Worm (Caenorhabditis elegans) whole organism, L2 larva: ENCODE measurements around the gene trm-1.
A peak's percentile ranks its signal among the peaks of the same experiment; 100 is the strongest.

Experiments used
- C34F6.9 ChIP-seq: fragments of 150-350 bp; optimal IDR thresholded peaks from 2 replicates; lab custom pipeline; 2014; ENCODE audit warnings: missing biosample characterization, missing genetic modification characterization
- F13H6.1 ChIP-seq: sonication (generic microtip); optimal IDR thresholded peaks from 2 replicates; lab custom pipeline; 2016; ENCODE audit warnings: missing genetic modification characterization, missing compliant biosample characterization
- R02D3.7 ChIP-seq: fragments of 150-350 bp; optimal IDR thresholded peaks from 2 replicates; lab custom pipeline; 2014; ENCODE audit warnings: missing biosample characterization, missing genetic modification characterization
- Y55F3AM.14 ChIP-seq: fragments of 200-800 bp; sonication (Bioruptor generic); optimal IDR thresholded peaks from 2 replicates; lab custom pipeline; 2018; ENCODE audit warnings: mild to moderate bottlenecking, missing genetic modification characterization, missing compliant biosample characterization
- ZK546.5 ChIP-seq: sonication (generic microtip); optimal IDR thresholded peaks from 2 replicates; lab custom pipeline; 2017; ENCODE audit warnings: missing biosample characterization, missing genetic modification characterization
- alr-1 ChIP-seq: fragments of 150-350 bp; optimal IDR thresholded peaks from 2 replicates; lab custom pipeline; 2014; ENCODE audit warnings: missing biosample characterization, missing genetic modification characterization
- aly-2 ChIP-seq: fragments of 150-350 bp; optimal IDR thresholded peaks from 2 replicates; lab custom pipeline; 2014; ENCODE audit warnings: missing biosample characterization, missing genetic modification characterization
- ama-1 ChIP-seq: fragments of 150-350 bp; optimal IDR thresholded peaks from 2 replicates; lab custom pipeline; 2018; ENCODE audit warnings: inconsistent platforms
- blmp-1 ChIP-seq: sonication (generic microtip); optimal IDR thresholded peaks from 2 replicates; lab custom pipeline; 2017; ENCODE audit warnings: missing genetic modification characterization, mild to moderate bottlenecking, missing compliant biosample characterization, antibody characterized with exemption, moderate library complexity; ENCODE audit not compliant: insufficient read depth
- ceh-16 ChIP-seq: fragments of 150-350 bp; optimal IDR thresholded peaks from 2 replicates; lab custom pipeline; 2014; ENCODE audit warnings: missing biosample characterization, missing genetic modification characterization
- ceh-82 ChIP-seq: fragments of 150-350 bp; optimal IDR thresholded peaks from 2 replicates; lab custom pipeline; 2014; ENCODE audit warnings: missing biosample characterization, missing genetic modification characterization
- crh-2 ChIP-seq: sonication (generic microtip); optimal IDR thresholded peaks from 2 replicates; lab custom pipeline; 2017; ENCODE audit warnings: missing biosample characterization, missing genetic modification characterization
- dmd-4 ChIP-seq: sonication (generic microtip); optimal IDR thresholded peaks from 2 replicates; lab custom pipeline; 2017; ENCODE audit warnings: missing biosample characterization, missing genetic modification characterization
- egl-27 ChIP-seq: sonication (generic microtip); optimal IDR thresholded peaks from 3 replicates; lab custom pipeline; 2017; ENCODE audit warnings: missing biosample characterization, missing genetic modification reagents, missing genetic modification characterization
- elt-1 ChIP-seq: fragments of 150-350 bp; optimal IDR thresholded peaks from 2 replicates; lab custom pipeline; 2014; ENCODE audit warnings: missing biosample characterization, missing genetic modification characterization
- elt-3 ChIP-seq: sonication (generic microtip); optimal IDR thresholded peaks from 2 replicates; lab custom pipeline; 2017; ENCODE audit warnings: missing biosample characterization, missing genetic modification characterization
- fos-1 ChIP-seq: fragments of 150-350 bp; optimal IDR thresholded peaks from 2 replicates; lab custom pipeline; 2014; ENCODE audit warnings: missing biosample characterization, missing genetic modification characterization
- gmeb-1 ChIP-seq: fragments of 150-350 bp; optimal IDR thresholded peaks from 2 replicates; lab custom pipeline; 2014; ENCODE audit warnings: missing biosample characterization, missing genetic modification characterization
- lin-11 ChIP-seq: fragments of 150-350 bp; sonication (generic microtip); optimal IDR thresholded peaks from 2 replicates; lab custom pipeline; 2014; ENCODE audit warnings: missing biosample characterization, missing genetic modification characterization, inconsistent platforms, mixed read lengths
- lin-13 ChIP-seq: fragments of 150-350 bp; optimal IDR thresholded peaks from 2 replicates; lab custom pipeline; 2014; ENCODE audit warnings: missing biosample characterization, missing genetic modification reagents, missing genetic modification characterization
- lin-39 ChIP-seq: fragments of 150-350 bp; optimal IDR thresholded peaks from 2 replicates; lab custom pipeline; 2014; ENCODE audit warnings: missing biosample characterization, missing genetic modification reagents, missing genetic modification characterization
- mab-5 ChIP-seq: fragments of 150-350 bp; optimal IDR thresholded peaks from 2 replicates; lab custom pipeline; 2014; ENCODE audit warnings: missing biosample characterization, missing genetic modification characterization
- mbf-1 ChIP-seq: sonication (generic microtip); optimal IDR thresholded peaks from 2 replicates; lab custom pipeline; 2017; ENCODE audit warnings: missing biosample characterization, missing genetic modification characterization
- mdl-1 ChIP-seq, 2 experiments: fragments of 150-350 bp in 1 of 2; sonication (generic microtip) in 1 of 2; optimal IDR thresholded peaks; 2 replicates each; lab custom pipeline; 2017; ENCODE audit warnings: missing biosample characterization in 2 of 2, missing genetic modification characterization in 2 of 2
- nhr-10 ChIP-seq: sonication (generic microtip); optimal IDR thresholded peaks from 2 replicates; lab custom pipeline; 2017; ENCODE audit warnings: missing biosample characterization, missing genetic modification characterization
- nhr-11 ChIP-seq: fragments of 150-350 bp; optimal IDR thresholded peaks from 2 replicates; lab custom pipeline; 2014; ENCODE audit warnings: missing biosample characterization, missing genetic modification characterization
- nhr-12 ChIP-seq: fragments of 150-350 bp; optimal IDR thresholded peaks from 2 replicates; lab custom pipeline; 2014; ENCODE audit warnings: missing biosample characterization, missing genetic modification characterization
- nhr-129 ChIP-seq: fragments of 150-350 bp; optimal IDR thresholded peaks from 2 replicates; lab custom pipeline; 2014; ENCODE audit warnings: missing biosample characterization, missing genetic modification characterization
- nhr-21 ChIP-seq: fragments of 150-350 bp; optimal IDR thresholded peaks from 2 replicates; lab custom pipeline; 2014; ENCODE audit warnings: missing biosample characterization, missing genetic modification characterization
- nhr-23 ChIP-seq: fragments of 150-350 bp; optimal IDR thresholded peaks from 2 replicates; lab custom pipeline; 2014; ENCODE audit warnings: missing biosample characterization, missing genetic modification reagents, missing genetic modification characterization
- nhr-237 ChIP-seq: fragments of 150-350 bp; optimal IDR thresholded peaks from 2 replicates; lab custom pipeline; 2014; ENCODE audit warnings: missing biosample characterization, missing genetic modification characterization
- nhr-25 ChIP-seq: fragments of 150-350 bp; sonication (generic microtip); optimal IDR thresholded peaks from 3 replicates; lab custom pipeline; 2014; ENCODE audit warnings: missing biosample characterization, missing genetic modification characterization
- nhr-6 ChIP-seq: fragments of 150-350 bp; optimal IDR thresholded peaks from 2 replicates; lab custom pipeline; 2014; ENCODE audit warnings: missing biosample characterization, missing genetic modification characterization
- nhr-77 ChIP-seq: fragments of 150-350 bp; optimal IDR thresholded peaks from 2 replicates; lab custom pipeline; 2014; ENCODE audit warnings: missing biosample characterization, missing genetic modification characterization
- peb-1 ChIP-seq: fragments of 150-350 bp; optimal IDR thresholded peaks from 2 replicates; lab custom pipeline; 2014; ENCODE audit warnings: missing biosample characterization, missing genetic modification characterization
- sem-4 ChIP-seq: fragments of 150-350 bp; optimal IDR thresholded peaks from 2 replicates; lab custom pipeline; 2014; ENCODE audit warnings: missing biosample characterization, missing genetic modification reagents, missing genetic modification characterization
- skn-1 ChIP-seq: sonication (generic microtip); optimal IDR thresholded peaks from 2 replicates; lab custom pipeline; 2017; ENCODE audit warnings: missing biosample characterization, missing genetic modification characterization
- sma-3 ChIP-seq: sonication (generic microtip); optimal IDR thresholded peaks from 2 replicates; lab custom pipeline; 2016; ENCODE audit warnings: missing genetic modification reagents, missing genetic modification characterization, missing compliant biosample characterization
- sma-9 ChIP-seq, 2 experiments: fragments of 150-350 bp in 1 of 2; sonication (generic microtip) in 1 of 2; optimal IDR thresholded peaks; 2 replicates each; lab custom pipeline; 2014 to 2016; ENCODE audit warnings: missing genetic modification characterization in 2 of 2, mild to moderate bottlenecking in 1 of 2, missing biosample characterization in 1 of 2, missing compliant biosample characterization in 1 of 2, missing genetic modification reagents in 1 of 2, moderate library complexity in 1 of 2
- snpc-4 ChIP-seq: fragments of 150-350 bp; optimal IDR thresholded peaks from 2 replicates; lab custom pipeline; 2014; ENCODE audit warnings: missing biosample characterization, missing genetic modification characterization
- unc-39 ChIP-seq: fragments of 150-350 bp; optimal IDR thresholded peaks from 2 replicates; lab custom pipeline; 2014; ENCODE audit warnings: missing biosample characterization, missing genetic modification characterization
- unc-55 ChIP-seq: fragments of 150-350 bp; sonication (generic microtip); optimal IDR thresholded peaks from 3 replicates; lab custom pipeline; 2014; ENCODE audit warnings: missing biosample characterization, missing genetic modification reagents, missing genetic modification characterization
- unc-62 ChIP-seq: fragments of 150-350 bp; optimal IDR thresholded peaks from 2 replicates; lab custom pipeline; 2014; ENCODE audit warnings: missing biosample characterization, missing genetic modification reagents, missing genetic modification characterization
- zag-1 ChIP-seq: fragments of 150-350 bp; optimal IDR thresholded peaks from 2 replicates; lab custom pipeline; 2014; ENCODE audit warnings: missing biosample characterization, missing genetic modification characterization
- ztf-1 ChIP-seq: fragments of 200-800 bp; sonication (Bioruptor generic); conservative IDR thresholded peaks from 2 replicates; pipeline ENCODE4 v1.3.6; 2022; ENCODE audit warnings: missing genetic modification characterization, missing compliant biosample characterization

trm-1 gene

ce11 chrV:14192870-14193269 is 7.5 kb upstream of the trm-1 start:
- TF ChIP-seq Y55F3AM.14 (no peak), F13H6.1 (tag; lab: Kevin White, UChicago) (no peak), nhr-11 (tag; lab: Kevin White, UChicago) (no peak), dmd-4 (tag; lab: Kevin White, UChicago) (no peak), nhr-237 (no peak), fos-1 (tag; lab: Kevin White, UChicago) (no peak), nhr-129 (no peak)

- no peak for TF ChIP-seq nhr-10 (tag; lab: Kevin White, UChicago)
- no peak for TF ChIP-seq unc-62 (GFP tag; lab: Kevin White, UChicago)
- TF ChIP-seq elt-3 (tag; lab: Kevin White, UChicago): no peak
- no peak for TF ChIP-seq nhr-12 (tag; lab: Kevin White, UChicago)
- TF ChIP-seq aly-2 (tag; lab: Kevin White, UChicago): no peak
- TF ChIP-seq zag-1: no peak
- TF ChIP-seq R02D3.7: no peak
- no peak for TF ChIP-seq nhr-77 (tag; lab: Kevin White, UChicago)
- TF ChIP-seq nhr-129: no peak
- TF ChIP-seq gmeb-1 (tag; lab: Kevin White, UChicago): no peak
- TF ChIP-seq ztf-1: no peak
- no peak for TF ChIP-seq ama-1
- no peak for TF ChIP-seq nhr-21
- TF ChIP-seq elt-1 (tag; lab: Kevin White, UChicago): no peak
- no peak for TF ChIP-seq nhr-237
- TF ChIP-seq blmp-1 (tag; lab: Kevin White, UChicago): no peak
- TF ChIP-seq nhr-23: no peak
- TF ChIP-seq unc-55: no peak
- no peak for TF ChIP-seq crh-2 (tag; lab: Kevin White, UChicago)
- no peak for TF ChIP-seq ceh-16 (tag; lab: Kevin White, UChicago)
Measured at ce11 chrV:14187104-14187503, 1.7 kb upstream of the trm-1 start.

ce11 chrV:14182860-14183259 is 2.6 kb downstream of the trm-1 start, which contains the start of gene cest-2.3:
Gene cest-2.3 (minus strand): TSS chrV:14182960.
- TF ChIP-seq lin-13 (GFP tag; lab: Kevin White, UChicago): no peak
- TF ChIP-seq nhr-25: no peak
- no peak for TF ChIP-seq egl-27 (tag; lab: Kevin White, UChicago)
- no peak for TF ChIP-seq ama-1
- TF ChIP-seq sem-4 (tag; lab: Kevin White, UChicago): no peak
- no peak for TF ChIP-seq ZK546.5 (tag; lab: Kevin White, UChicago)
- no peak for TF ChIP-seq nhr-77 (tag; lab: Kevin White, UChicago)
- TF ChIP-seq dmd-4 (tag; lab: Kevin White, UChicago): no peak
- TF ChIP-seq nhr-237: no peak

ce11 chrV:14179947-14180346 is 5.5 kb downstream of the trm-1 start, which contains the start of gene ZC376.8:
Gene ZC376.8 (plus strand): TSS chrV:14180247.
- TF ChIP-seq mdl-1 (tag; optimal IDR thresholded peaks at IDR 0.05; lab: Kevin White, UChicago): no peak
- TF ChIP-seq zag-1: no peak
- no peak for TF ChIP-seq ama-1
- TF ChIP-seq nhr-6 (tag; lab: Kevin White, UChicago): no peak
- no peak for TF ChIP-seq mab-5 (tag; lab: Kevin White, UChicago)
- no peak for TF ChIP-seq unc-62 (GFP tag; lab: Kevin White, UChicago)
- no peak for TF ChIP-seq ceh-82 (tag; lab: Kevin White, UChicago)
- no peak for TF ChIP-seq nhr-10 (tag; lab: Kevin White, UChicago)
- TF ChIP-seq nhr-25: no peak
- TF ChIP-seq alr-1 (tag; lab: Kevin White, UChicago): no peak
- no peak for TF ChIP-seq ceh-16 (tag; lab: Kevin White, UChicago)

ce11 chrV:14177657-14178129 is 7.7 kb downstream of the trm-1 start, which contains the start of gene ceh-74:
Gene ceh-74 (plus strand): TSS chrV:14178079.
- no peak for TF ChIP-seq lin-11 (tag; lab: Kevin White, UChicago)
- no peak for TF ChIP-seq blmp-1 (tag; lab: Kevin White, UChicago)
- TF ChIP-seq unc-39 (tag; lab: Kevin White, UChicago): no peak
- peak; percentile 50 for TF ChIP-seq nhr-129
- peak; percentile 61 for TF ChIP-seq C34F6.9 (tag; lab: Kevin White, UChicago)
- TF ChIP-seq nhr-12 (tag; lab: Kevin White, UChicago): no peak
- TF ChIP-seq sma-9 (GFP tag; optimal IDR thresholded peaks at IDR 0.05; lab: Kevin White, UChicago): peak; percentile 7
- TF ChIP-seq sma-9 (tag; optimal IDR thresholded peaks at IDR 0.05; lab: Kevin White, UChicago): no peak
- no peak for TF ChIP-seq mbf-1 (tag; lab: Kevin White, UChicago)
- TF ChIP-seq crh-2 (tag; lab: Kevin White, UChicago): no peak
- TF ChIP-seq lin-39 (tag; lab: Kevin White, UChicago): no peak
- no peak for TF ChIP-seq sma-3 (GFP tag; lab: Kevin White, UChicago)
- TF ChIP-seq snpc-4 (tag; lab: Kevin White, UChicago): no peak
- TF ChIP-seq R02D3.7: no peak
- no peak for TF ChIP-seq skn-1
- no peak for TF ChIP-seq aly-2 (tag; lab: Kevin White, UChicago)
- no peak for TF ChIP-seq ZK546.5 (tag; lab: Kevin White, UChicago)
- no peak for TF ChIP-seq peb-1 (tag; lab: Kevin White, UChicago)
- no peak for TF ChIP-seq nhr-10 (tag; lab: Kevin White, UChicago)
- peak; percentile 16 for TF ChIP-seq F13H6.1 (tag; lab: Kevin White, UChicago)
- TF ChIP-seq nhr-6 (tag; lab: Kevin White, UChicago): no peak
- TF ChIP-seq gmeb-1 (tag; lab: Kevin White, UChicago): no peak
- no peak for TF ChIP-seq alr-1 (tag; lab: Kevin White, UChicago)
